Worm (Caenorhabditis elegans) whole organism, midembryonic: Measurements from ENCODE around the gene C16A11.3.

Experiments used
- T22C8.4 ChIP-seq: fragments of 200-800 bp; sonication (Bioruptor generic); IDR thresholded peaks from 2 replicates; pipeline ENCODE4 v1.3.6; 2022; ENCODE audit warnings: missing genetic modification characterization, missing compliant biosample characterization
- flt-1 ChIP-seq: fragments of 200-800 bp; sonication (Bioruptor generic); IDR thresholded peaks from 2 replicates; pipeline ENCODE4 v1.3.6; 2022; ENCODE audit warnings: missing genetic modification characterization, missing compliant biosample characterization
- klf-2 ChIP-seq: fragments of 200-800 bp; sonication (Bioruptor generic); conservative IDR thresholded peaks from 2 replicates; pipeline ENCODE4 v1.3.6; 2022; ENCODE audit warnings: missing genetic modification reagents, missing genetic modification characterization, missing compliant biosample characterization
- med-1 ChIP-seq: sonication (generic microtip); optimal IDR thresholded peaks from 2 replicates; lab custom pipeline; 2017; ENCODE audit warnings: missing genetic modification characterization, mild to moderate bottlenecking, missing compliant biosample characterization, antibody characterized with exemption, missing genetic modification reagents; ENCODE audit not compliant: insufficient read depth
- ref-1 ChIP-seq: fragments of 200-800 bp; sonication (Bioruptor generic); conservative IDR thresholded peaks from 2 replicates; pipeline ENCODE4 v1.3.6; 2022; ENCODE audit warnings: missing genetic modification reagents, missing genetic modification characterization, missing compliant biosample characterization
- tab-1 ChIP-seq: fragments of 200-800 bp; sonication (Bioruptor generic); IDR thresholded peaks from 2 replicates; pipeline ENCODE4 v1.3.6; 2022; ENCODE audit warnings: missing genetic modification characterization, missing compliant biosample characterization
- ztf-23 ChIP-seq: fragments of 200-800 bp; sonication (Bioruptor generic); IDR thresholded peaks from 2 replicates; pipeline ENCODE4 v1.3.6; 2022; ENCODE audit warnings: missing genetic modification reagents, missing genetic modification characterization, missing compliant biosample characterization
- ztf-29 ChIP-seq: fragments of 200-800 bp; sonication (Bioruptor generic); IDR thresholded peaks from 2 replicates; pipeline ENCODE4 v1.3.6; 2022; ENCODE audit warnings: missing genetic modification reagents, missing genetic modification characterization, missing compliant biosample characterization

DNA sequence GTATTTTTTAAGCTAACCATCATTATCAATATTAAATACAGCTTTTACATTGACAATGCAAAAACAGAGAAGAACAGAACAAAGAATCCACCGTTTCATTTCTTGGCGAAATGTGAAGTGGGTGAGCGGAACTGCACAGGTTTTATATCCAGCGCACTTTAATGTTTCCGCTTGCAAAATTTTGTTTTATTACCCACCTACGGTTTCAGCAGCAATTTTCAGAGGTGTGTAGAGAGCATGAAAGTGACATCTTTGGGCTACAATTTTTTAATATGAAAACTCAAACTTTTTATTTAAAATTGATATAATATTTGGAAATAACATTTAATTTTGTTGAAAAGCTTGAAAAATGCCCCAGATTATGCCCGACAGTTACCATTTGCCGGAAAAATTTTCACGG, 29.3 kb downstream of the C16A11.3 start, which contains the start of gene clec-135:
- TF ChIP-seq klf-2 (no peak), ztf-29 (GFP tag; lab: Robert Waterston, UW) (no peak), med-1 (GFP tag; lab: Kevin White, UChicago) (no peak), ref-1 (GFP tag; lab: Robert Waterston, UW) (no peak), flt-1 (GFP tag; lab: Robert Waterston, UW) (no peak), ztf-23 (GFP tag; lab: Robert Waterston, UW) (no peak), T22C8.4 (GFP tag; lab: Robert Waterston, UW) (no peak), tab-1 (GFP tag; lab: Robert Waterston, UW) (no peak)
